Fruit fly (Drosophila melanogaster) whole organism, embryonic: Measurements from ENCODE around the gene mRpL4.

ENCODE experiments used
- CG10321 ChIP-seq: fragments of 200-800 bp; sonication (Bioruptor generic); IDR thresholded peaks from 2 replicates; pipeline ENCODE4 v1.3.6; 2022; ENCODE audit warnings: missing biosample characterization, missing genetic modification characterization
- CG11504 ChIP-seq: fragments of 200-800 bp; sonication (Bioruptor generic); optimal IDR thresholded peaks from 3 replicates; lab custom pipeline; 2019; ENCODE audit warnings: missing biosample characterization, mild to moderate bottlenecking, missing genetic modification characterization, moderate library complexity
- CG14050 ChIP-seq: fragments of 200-800 bp; sonication (Bioruptor generic); IDR thresholded peaks from 3 replicates; pipeline ENCODE4 v1.3.6; 2022; ENCODE audit warnings: missing biosample characterization, missing genetic modification characterization
- CG15479 ChIP-seq: fragments of 200-800 bp; sonication (Bioruptor generic); optimal IDR thresholded peaks from 3 replicates; lab custom pipeline; 2019; ENCODE audit warnings: missing biosample characterization, mild to moderate bottlenecking, missing genetic modification characterization, moderate library complexity
- CG15696 ChIP-seq: fragments of 200-800 bp; sonication (Bioruptor generic); optimal IDR thresholded peaks from 2 replicates; lab custom pipeline; 2019; ENCODE audit warnings: missing biosample characterization, mild to moderate bottlenecking, missing genetic modification characterization, moderate library complexity
- CG16863 ChIP-seq: fragments of 200-800 bp; sonication (Bioruptor generic); optimal IDR thresholded peaks from 3 replicates; lab custom pipeline; 2016; ENCODE audit warnings: missing biosample characterization, missing genetic modification characterization
- CG17829 ChIP-seq: fragments of 200-800 bp; optimal IDR thresholded peaks from 2 replicates; lab custom pipeline; 2019; ENCODE audit warnings: missing biosample characterization, mild to moderate bottlenecking, missing genetic modification characterization, moderate library complexity
- CG18262 ChIP-seq: fragments of 200-800 bp; optimal IDR thresholded peaks from 3 replicates; lab custom pipeline; 2019; ENCODE audit warnings: missing biosample characterization, mild to moderate bottlenecking, missing genetic modification characterization, moderate library complexity
- CG18764 ChIP-seq: fragments of 200-800 bp; sonication (Bioruptor generic); optimal IDR thresholded peaks from 3 replicates; lab custom pipeline; 2016; ENCODE audit warnings: missing biosample characterization, missing genetic modification characterization
- CG2199 ChIP-seq: fragments of 200-800 bp; sonication (Bioruptor generic); IDR thresholded peaks from 3 replicates; pipeline ENCODE4 v1.3.6; 2022; ENCODE audit warnings: missing biosample characterization, missing genetic modification characterization
- CG30403 ChIP-seq: fragments of 200-800 bp; sonication (Bioruptor generic); optimal IDR thresholded peaks from 3 replicates; lab custom pipeline; 2016; ENCODE audit warnings: missing biosample characterization, missing genetic modification characterization
- CG33557 ChIP-seq: fragments of 200-800 bp; sonication (Bioruptor generic); optimal IDR thresholded peaks from 2 replicates; lab custom pipeline; 2019; ENCODE audit warnings: missing biosample characterization, mild to moderate bottlenecking, missing genetic modification characterization, moderate library complexity
- CG3726 ChIP-seq: fragments of 200-800 bp; sonication (Bioruptor generic); IDR thresholded peaks from 3 replicates; pipeline ENCODE4, ENCODE4 v1.3.6; 2022; ENCODE audit warnings: missing biosample characterization, missing genetic modification characterization
- CG42726 ChIP-seq: fragments of 200-800 bp; sonication (Bioruptor generic); IDR thresholded peaks from 2 replicates; pipeline ENCODE4 v1.3.6; 2022; ENCODE audit warnings: missing biosample characterization, missing genetic modification characterization; ENCODE audit not compliant: partially characterized antibody
- CG4854 ChIP-seq: fragments of 200-800 bp; sonication (Bioruptor generic); optimal IDR thresholded peaks from 2 replicates; lab custom pipeline; 2016; ENCODE audit warnings: missing biosample characterization, missing genetic modification characterization, inconsistent platforms
- CG5180 ChIP-seq: fragments of 200-800 bp; sonication (Bioruptor generic); optimal IDR thresholded peaks from 3 replicates; lab custom pipeline; 2017; ENCODE audit warnings: missing biosample characterization, missing genetic modification characterization, mild to moderate bottlenecking, moderate library complexity, missing genetic modification reagents
- CG6813 ChIP-seq: fragments of 200-800 bp; sonication (Bioruptor generic); optimal IDR thresholded peaks from 2 replicates; lab custom pipeline; 2017; ENCODE audit warnings: missing biosample characterization, missing genetic modification characterization, mild to moderate bottlenecking, moderate library complexity, missing genetic modification reagents
- D19B ChIP-seq: fragments of 200-800 bp; sonication (Bioruptor generic); optimal IDR thresholded peaks from 2 replicates; lab custom pipeline; 2017; ENCODE audit warnings: missing biosample characterization, mild to moderate bottlenecking, missing genetic modification characterization
- Dek ChIP-seq: fragments of 200-800 bp; sonication (Bioruptor generic); optimal IDR thresholded peaks from 3 replicates; lab custom pipeline; 2019; ENCODE audit warnings: missing biosample characterization, mild to moderate bottlenecking, missing genetic modification characterization, moderate library complexity
- Gug ChIP-seq: fragments of 200-800 bp; sonication (Bioruptor generic); IDR thresholded peaks from 4 replicates; pipeline ENCODE4 v1.3.6; 2022; ENCODE audit warnings: missing biosample characterization, missing genetic modification characterization
- H15 ChIP-seq: fragments of 200-800 bp; sonication (Bioruptor generic); IDR thresholded peaks from 3 replicates; pipeline ENCODE4 v1.3.6; 2022; ENCODE audit warnings: missing biosample characterization, missing genetic modification characterization
- HLH54F ChIP-seq: fragments of 200-800 bp; sonication (Bioruptor generic); optimal IDR thresholded peaks from 3 replicates; lab custom pipeline; 2016; ENCODE audit warnings: missing biosample characterization, missing genetic modification characterization
- Max ChIP-seq: fragments of 200-800 bp; sonication (Bioruptor generic); optimal IDR thresholded peaks from 2 replicates; lab custom pipeline; 2016; ENCODE audit warnings: missing biosample characterization, mild to moderate bottlenecking, missing genetic modification characterization
- NFAT ChIP-seq: fragments of 200-800 bp; sonication (Bioruptor generic); IDR thresholded peaks from 2 replicates; pipeline ENCODE4 v1.3.6; 2022; ENCODE audit warnings: missing biosample characterization, missing genetic modification characterization
- Oli ChIP-seq: fragments of 200-800 bp; sonication (Bioruptor generic); optimal IDR thresholded peaks from 2 replicates; lab custom pipeline; 2018; ENCODE audit warnings: missing biosample characterization, mild to moderate bottlenecking, missing genetic modification characterization, moderate library complexity
- Optix ChIP-seq: fragments of 200-800 bp; sonication (Bioruptor generic); IDR thresholded peaks from 3 replicates; pipeline ENCODE4 v1.3.6; 2022; ENCODE audit warnings: missing biosample characterization, missing genetic modification characterization
- Sox102F ChIP-seq: fragments of 200-800 bp; sonication (Bioruptor generic); optimal IDR thresholded peaks from 2 replicates; lab custom pipeline; 2018; ENCODE audit warnings: missing biosample characterization, mild to moderate bottlenecking, missing genetic modification characterization, moderate library complexity
- Taf1 ChIP-seq: fragments of 200-800 bp; sonication (Bioruptor generic); IDR thresholded peaks from 2 replicates; pipeline ENCODE4 v1.3.6; 2022; ENCODE audit warnings: missing biosample characterization, missing genetic modification characterization
- Usf ChIP-seq: fragments of 200-800 bp; sonication (Bioruptor generic); optimal IDR thresholded peaks from 2 replicates; lab custom pipeline; 2017; ENCODE audit warnings: missing genotype, missing biosample characterization, missing genetic modification characterization
- ase ChIP-seq: fragments of 200-800 bp; sonication (Bioruptor generic); IDR thresholded peaks from 3 replicates; pipeline ENCODE4 v1.3.6; 2022; ENCODE audit warnings: missing biosample characterization, missing genetic modification characterization
- ash1 ChIP-seq: fragments of 200-800 bp; sonication (Bioruptor generic); optimal IDR thresholded peaks from 2 replicates; lab custom pipeline; 2018; ENCODE audit warnings: missing biosample characterization, mild to moderate bottlenecking, missing genetic modification characterization
- ato ChIP-seq: fragments of 200-800 bp; sonication (Bioruptor generic); IDR thresholded peaks from 2 replicates; pipeline ENCODE4 v1.3.6; 2022; ENCODE audit warnings: missing biosample characterization, missing genetic modification characterization; ENCODE audit not compliant: partially characterized antibody
- chif ChIP-seq, 2 experiments: fragments of 200-800 bp; sonication (Bioruptor generic); optimal IDR thresholded peaks; 3 replicates each; lab custom pipeline; 2016; ENCODE audit warnings: missing biosample characterization in 2 of 2, missing genetic modification characterization in 2 of 2
- crp ChIP-seq, 2 experiments: fragments of 200-800 bp; sonication (Bioruptor generic); optimal IDR thresholded peaks; 2 replicates in 1 of 2; 3 replicates in 1 of 2; lab custom pipeline; 2017; ENCODE audit warnings: missing biosample characterization in 2 of 2, missing genetic modification characterization in 2 of 2, mild to moderate bottlenecking in 1 of 2, moderate library complexity in 1 of 2
- fd64A ChIP-seq: fragments of 200-800 bp; sonication (Bioruptor generic); optimal IDR thresholded peaks from 3 replicates; lab custom pipeline; 2018; ENCODE audit warnings: missing biosample characterization, mild to moderate bottlenecking, missing genetic modification characterization
- ftz-f1 ChIP-seq: fragments of 200-800 bp; sonication (Bioruptor generic); optimal IDR thresholded peaks from 2 replicates; lab custom pipeline; 2016; ENCODE audit warnings: missing biosample characterization, missing genetic modification characterization
- gem ChIP-seq: fragments of 200-800 bp; sonication (Bioruptor generic); optimal IDR thresholded peaks from 2 replicates; lab custom pipeline; 2019; ENCODE audit warnings: missing biosample characterization, mild to moderate bottlenecking, missing genetic modification characterization, moderate library complexity
- ind ChIP-seq: fragments of 200-800 bp; sonication (Bioruptor generic); optimal IDR thresholded peaks from 3 replicates; lab custom pipeline; 2016; ENCODE audit warnings: missing biosample characterization, missing genetic modification characterization
- jing ChIP-seq: fragments of 200-800 bp; sonication (Bioruptor generic); optimal IDR thresholded peaks from 2 replicates; lab custom pipeline; 2018; ENCODE audit warnings: missing biosample characterization, mild to moderate bottlenecking, missing genetic modification characterization
- nom ChIP-seq: fragments of 200-800 bp; sonication (Bioruptor generic); optimal IDR thresholded peaks from 2 replicates; lab custom pipeline; 2017; ENCODE audit warnings: missing biosample characterization, missing genetic modification characterization, mild to moderate bottlenecking, moderate library complexity, missing genetic modification reagents
- odd ChIP-seq: fragments of 200-800 bp; sonication (Bioruptor generic); optimal IDR thresholded peaks from 2 replicates; lab custom pipeline; 2017; ENCODE audit warnings: missing biosample characterization, mild to moderate bottlenecking, missing genetic modification characterization
- otp ChIP-seq: fragments of 200-800 bp; sonication (Bioruptor generic); IDR thresholded peaks from 3 replicates; pipeline ENCODE4, ENCODE4 v1.3.6; 2022; ENCODE audit warnings: missing biosample characterization, missing genetic modification characterization
- p53 ChIP-seq: fragments of 200-800 bp; sonication (Bioruptor generic); optimal IDR thresholded peaks from 2 replicates; lab custom pipeline; 2016; ENCODE audit warnings: missing biosample characterization, missing genetic modification characterization
- pita ChIP-seq: fragments of 200-800 bp; sonication (Bioruptor generic); optimal IDR thresholded peaks from 2 replicates; lab custom pipeline; 2017; ENCODE audit warnings: missing biosample characterization, mild to moderate bottlenecking, missing genetic modification characterization
- pnt ChIP-seq: fragments of 200-800 bp; sonication (Bioruptor generic); optimal IDR thresholded peaks from 3 replicates; lab custom pipeline; 2016; ENCODE audit warnings: missing biosample characterization, missing genetic modification characterization
- seq ChIP-seq: fragments of 200-800 bp; sonication (Bioruptor generic); IDR thresholded peaks from 2 replicates; pipeline ENCODE4 v1.3.6; 2022; ENCODE audit warnings: missing biosample characterization, missing genetic modification characterization
- ssp ChIP-seq: fragments of 200-800 bp; sonication (Bioruptor generic); IDR thresholded peaks from 2 replicates; pipeline ENCODE4 v1.3.6; 2022; ENCODE audit warnings: missing biosample characterization, missing genetic modification characterization
- twi ChIP-seq: fragments of 200-800 bp; optimal IDR thresholded peaks from 2 replicates; lab custom pipeline; 2019; ENCODE audit warnings: missing biosample characterization, mild to moderate bottlenecking, missing genetic modification characterization, moderate library complexity
- wdn ChIP-seq: fragments of 200-800 bp; sonication (Bioruptor generic); IDR thresholded peaks from 2 replicates; pipeline ENCODE4 v1.3.6; 2022; ENCODE audit warnings: missing biosample characterization, missing genetic modification characterization
- zen2 ChIP-seq: fragments of 200-800 bp; sonication (Bioruptor generic); IDR thresholded peaks from 3 replicates; pipeline ENCODE4 v1.3.6; 2022; ENCODE audit warnings: missing biosample characterization, missing genetic modification characterization; ENCODE audit not compliant: partially characterized antibody

Gene mRpL4

DNA sequence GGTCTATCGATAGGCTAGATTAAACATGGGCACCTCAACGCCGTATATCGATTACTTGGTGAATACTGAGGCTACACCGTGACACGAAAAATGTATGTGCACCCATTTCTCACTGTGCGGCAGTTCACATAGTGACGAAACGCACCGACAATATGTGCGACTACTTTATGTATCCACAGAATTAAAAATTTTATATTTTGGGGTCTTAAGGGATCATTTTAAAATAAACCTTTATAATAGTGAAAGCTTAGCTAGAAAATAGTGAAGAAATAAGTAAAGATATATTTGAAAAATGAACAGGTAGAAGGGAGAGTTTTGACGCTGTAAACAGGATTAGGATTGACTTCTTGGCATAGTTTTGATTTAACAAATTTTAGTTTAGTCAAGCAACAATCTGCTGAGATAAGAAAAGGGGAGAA lies at the start of gene mRpL4 (continued):
- peak; percentile 51 to 73 for TF ChIP-seq chif (GFP tag; optimal IDR thresholded peaks at IDR 0.05; lab: Kevin White, UChicago)
- TF ChIP-seq CG18764: peak; percentile 46
- TF ChIP-seq Taf1 (GFP tag; lab: Robert Waterston, UW): peak; percentile 49; the same call in 1 of the 2 replicates
- TF ChIP-seq Optix (GFP tag; lab: Robert Waterston, UW): peak; percentile 39; the same call in 2 of the 3 replicates
- TF ChIP-seq Max: no peak
- peak; percentile 83 for TF ChIP-seq CG30403
- no peak; the same call in 1 of the 3 replicates for TF ChIP-seq ase (GFP tag; lab: Robert Waterston, UW)
- TF ChIP-seq CG11504 (tag; lab: Kevin White, UChicago): no peak
- TF ChIP-seq otp: 0 out of 3 replicates have a peak, but pooled peaks have one; percentile 33
- TF ChIP-seq gem (tag; lab: Kevin White, UChicago): peak; percentile 71
- TF ChIP-seq crp (GFP tag; optimal IDR thresholded peaks at IDR 0.05; lab: Kevin White, UChicago): peak in 1 of 2 experiments; percentile 31
- no peak for TF ChIP-seq Usf (GFP tag; lab: Kevin White, UChicago)
- TF ChIP-seq CG2199 (GFP tag; lab: Robert Waterston, UW): peak; percentile 87
- TF ChIP-seq pnt: peak; percentile 75
- peak; percentile 65; the same call in 2 of the 3 replicates for TF ChIP-seq H15 (GFP tag; lab: Robert Waterston, UW)
- TF ChIP-seq ind (GFP tag; lab: Kevin White, UChicago): peak; percentile 75
- TF ChIP-seq odd (GFP tag; lab: Kevin White, UChicago): no peak
- TF ChIP-seq ftz-f1 (GFP tag; lab: Kevin White, UChicago): no peak
- TF ChIP-seq CG3726: no peak
- peak; percentile 99 for TF ChIP-seq zen2
- no peak for TF ChIP-seq fd64A (GFP tag; lab: Kevin White, UChicago)
- peak; percentile 83 for TF ChIP-seq NFAT (GFP tag; lab: Robert Waterston, UW)
- no peak for TF ChIP-seq CG5180
- peak; percentile 99 for TF ChIP-seq CG42726
- peak; percentile 57 for TF ChIP-seq CG16863 (GFP tag; lab: Kevin White, UChicago)
- no peak for TF ChIP-seq ash1 (GFP tag; lab: Kevin White, UChicago)
- TF ChIP-seq jing: no peak
- TF ChIP-seq CG17829 (tag; lab: Kevin White, UChicago): peak; percentile 80
- TF ChIP-seq CG10321 (GFP tag; lab: Robert Waterston, UW): no peak
- peak; percentile 41 for TF ChIP-seq CG4854 (GFP tag; lab: Kevin White, UChicago)
- no peak for TF ChIP-seq CG15479
- peak; percentile 70 for TF ChIP-seq p53 (GFP tag; lab: Kevin White, UChicago)
- TF ChIP-seq CG33557: peak; percentile 4
- peak; percentile 99 for TF ChIP-seq ato (GFP tag; lab: Robert Waterston, UW)
- peak; percentile 47 for TF ChIP-seq CG15696 (tag; lab: Kevin White, UChicago)
- peak; percentile 62 for TF ChIP-seq Dek (tag; lab: Kevin White, UChicago)
- TF ChIP-seq ssp (GFP tag; lab: Robert Waterston, UW): no peak
- TF ChIP-seq Gug (GFP tag; lab: Robert Waterston, UW): peak; percentile 84
- peak; percentile 25 for TF ChIP-seq twi
- TF ChIP-seq Sox102F: peak; percentile 62
- peak; percentile 17 for TF ChIP-seq Oli (tag; lab: Kevin White, UChicago)
- TF ChIP-seq nom: no peak
- TF ChIP-seq seq (GFP tag; lab: Robert Waterston, UW): no peak
- no peak for TF ChIP-seq pita (GFP tag; lab: Kevin White, UChicago)
- TF ChIP-seq CG18262 (tag; lab: Kevin White, UChicago): peak; percentile 57
- peak; percentile 82 for TF ChIP-seq HLH54F (GFP tag; lab: Kevin White, UChicago)
- TF ChIP-seq CG14050 (GFP tag; lab: Robert Waterston, UW): no peak
- TF ChIP-seq CG6813 (GFP tag; lab: Kevin White, UChicago): peak; percentile 12
- TF ChIP-seq D19B (GFP tag; lab: Kevin White, UChicago): peak; percentile 14
- TF ChIP-seq wdn (GFP tag; lab: Robert Waterston, UW): peak; percentile 18; the same call in 1 of the 2 replicates
